Fruit fly (Drosophila melanogaster) whole organism, embryonic: Measurements from ENCODE around the gene Rpt4.
A peak's percentile ranks its signal among the peaks of the same experiment; 100 is the strongest.

Source experiments
- Blimp-1 ChIP-seq: fragments of 200-800 bp; sonication (Bioruptor generic); optimal IDR thresholded peaks from 3 replicates; lab custom pipeline; 2018; ENCODE audit warnings: missing biosample characterization, missing genetic modification characterization, mild to moderate bottlenecking, moderate library complexity, missing genetic modification reagents
- CG11695 ChIP-seq: fragments of 200-800 bp; sonication (Bioruptor generic); IDR thresholded peaks from 3 replicates; pipeline ENCODE4 v1.3.6; 2022; ENCODE audit warnings: missing biosample characterization, missing genetic modification characterization
- CG15073 ChIP-seq: fragments of 200-800 bp; sonication (Bioruptor generic); optimal IDR thresholded peaks from 2 replicates; lab custom pipeline; 2016; ENCODE audit warnings: missing biosample characterization, missing genetic modification characterization
- CG17328 ChIP-seq: fragments of 200-800 bp; sonication (Bioruptor generic); IDR thresholded peaks from 2 replicates; pipeline ENCODE4 v1.3.6; 2022; ENCODE audit warnings: missing biosample characterization, missing genetic modification characterization
- CG2712 ChIP-seq: fragments of 200-800 bp; optimal IDR thresholded peaks from 3 replicates; lab custom pipeline; 2019; ENCODE audit warnings: missing biosample characterization, mild to moderate bottlenecking, missing genetic modification characterization, moderate library complexity
- CG42726 ChIP-seq: fragments of 200-800 bp; sonication (Bioruptor generic); IDR thresholded peaks from 2 replicates; pipeline ENCODE4 v1.3.6; 2022; ENCODE audit warnings: missing biosample characterization, missing genetic modification characterization; ENCODE audit not compliant: partially characterized antibody
- CG4424 ChIP-seq: fragments of 200-800 bp; sonication (Bioruptor generic); optimal IDR thresholded peaks from 3 replicates; lab custom pipeline; 2016; ENCODE audit warnings: missing biosample characterization, missing genetic modification characterization
- CG4617 ChIP-seq: fragments of 200-800 bp; sonication (Bioruptor generic); optimal IDR thresholded peaks from 3 replicates; lab custom pipeline; 2016; ENCODE audit warnings: missing biosample characterization, missing genetic modification characterization, borderline replicate concordance
- CG5953 ChIP-seq: fragments of 200-800 bp; sonication (Bioruptor generic); IDR thresholded peaks from 2 replicates; pipeline ENCODE4 v1.3.6; 2022; ENCODE audit warnings: missing biosample characterization, missing genetic modification characterization
- CG6765 ChIP-seq: fragments of 200-800 bp; sonication (Bioruptor generic); optimal IDR thresholded peaks from 3 replicates; lab custom pipeline; 2017; ENCODE audit warnings: missing biosample characterization, mild to moderate bottlenecking, missing genetic modification characterization
- CG6791 ChIP-seq: fragments of 200-800 bp; sonication (Bioruptor generic); IDR thresholded peaks from 3 replicates; pipeline ENCODE4 v1.3.6; 2022; ENCODE audit warnings: missing biosample characterization, missing genetic modification characterization; ENCODE audit not compliant: partially characterized antibody
- CG7372 ChIP-seq: fragments of 200-800 bp; sonication (Bioruptor generic); IDR thresholded peaks from 2 replicates; pipeline ENCODE4 v1.3.6; 2022; ENCODE audit warnings: missing biosample characterization, missing genetic modification characterization
- CG7963 ChIP-seq: fragments of 200-800 bp; sonication (Bioruptor generic); IDR thresholded peaks from 3 replicates; pipeline ENCODE4 v1.3.6; 2022; ENCODE audit warnings: missing biosample characterization, missing genetic modification characterization; ENCODE audit not compliant: partially characterized antibody
- CG7987 ChIP-seq: fragments of 200-800 bp; sonication (Bioruptor generic); optimal IDR thresholded peaks from 2 replicates; lab custom pipeline; 2018; ENCODE audit warnings: missing biosample characterization, mild to moderate bottlenecking, missing genetic modification characterization, moderate library complexity
- CG8290 ChIP-seq, 3 experiments: fragments of 200-800 bp; sonication (Bioruptor generic); optimal IDR thresholded peaks; 2 replicates each; lab custom pipeline; 2016 to 2019; ENCODE audit warnings: missing biosample characterization in 3 of 3, missing genetic modification characterization in 3 of 3, mild to moderate bottlenecking in 2 of 3, moderate library complexity in 1 of 3
- CG9797 ChIP-seq: fragments of 200-800 bp; sonication (Bioruptor generic); optimal IDR thresholded peaks from 3 replicates; lab custom pipeline; 2018; ENCODE audit warnings: missing biosample characterization, mild to moderate bottlenecking, missing genetic modification characterization
- Chrac-16 ChIP-seq: fragments of 200-800 bp; sonication (Bioruptor generic); optimal IDR thresholded peaks from 3 replicates; lab custom pipeline; 2016; ENCODE audit warnings: missing biosample characterization, missing genetic modification characterization
- Dll ChIP-seq: fragments of 200-800 bp; sonication (Bioruptor generic); IDR thresholded peaks from 4 replicates; pipeline ENCODE4 v1.3.6; 2022; ENCODE audit warnings: missing biosample characterization, missing genetic modification characterization; ENCODE audit not compliant: partially characterized antibody
- E2f1 ChIP-seq: fragments of 200-800 bp; sonication (Bioruptor generic); IDR thresholded peaks from 2 replicates; pipeline ENCODE4 v1.3.6; 2022; ENCODE audit warnings: missing biosample characterization, missing genetic modification characterization
- E2f2 ChIP-seq: fragments of 200-800 bp; sonication (Bioruptor generic); IDR thresholded peaks from 2 replicates; pipeline ENCODE4 v1.3.6; 2022; ENCODE audit warnings: missing biosample characterization, missing genetic modification characterization
- Ets65A ChIP-seq: fragments of 200-800 bp; sonication (Bioruptor generic); peaks from one replicate; lab custom pipeline; 2016; ENCODE audit warnings: missing biosample characterization, missing genetic modification characterization
- Fer1 ChIP-seq: fragments of 200-800 bp; sonication (Bioruptor generic); optimal IDR thresholded peaks from 2 replicates; lab custom pipeline; 2017; ENCODE audit warnings: missing biosample characterization, mild to moderate bottlenecking, missing genetic modification characterization
- Jarid2 ChIP-seq: fragments of 200-800 bp; sonication (Bioruptor generic); optimal IDR thresholded peaks from 3 replicates; lab custom pipeline; 2017; ENCODE audit warnings: mild to moderate bottlenecking, missing biosample characterization, missing genetic modification reagents, missing genetic modification characterization
- Lpt ChIP-seq: fragments of >200 bp; optimal IDR thresholded peaks from 2 replicates; lab custom pipeline; 2018; ENCODE audit warnings: missing biosample characterization, missing genetic modification characterization
- MBD-R2 ChIP-seq: fragments of 200-800 bp; sonication (Bioruptor generic); IDR thresholded peaks from 2 replicates; pipeline ENCODE4 v1.3.6; 2022; ENCODE audit warnings: missing biosample characterization, missing genetic modification characterization
- Max ChIP-seq: fragments of 200-800 bp; sonication (Bioruptor generic); optimal IDR thresholded peaks from 2 replicates; lab custom pipeline; 2016; ENCODE audit warnings: missing biosample characterization, mild to moderate bottlenecking, missing genetic modification characterization
- Myb ChIP-seq: fragments of 200-800 bp; sonication (Bioruptor generic); optimal IDR thresholded peaks from 2 replicates; lab custom pipeline; 2016; ENCODE audit warnings: missing biosample characterization, missing genetic modification characterization
- NfI ChIP-seq: fragments of 200-800 bp; sonication (Bioruptor generic); optimal IDR thresholded peaks from 3 replicates; lab custom pipeline; 2018; ENCODE audit warnings: missing biosample characterization, mild to moderate bottlenecking, missing genetic modification characterization, moderate library complexity
- Oli ChIP-seq: fragments of 200-800 bp; sonication (Bioruptor generic); optimal IDR thresholded peaks from 2 replicates; lab custom pipeline; 2018; ENCODE audit warnings: missing biosample characterization, mild to moderate bottlenecking, missing genetic modification characterization, moderate library complexity
- Opbp ChIP-seq: fragments of 200-800 bp; sonication (Bioruptor generic); IDR thresholded peaks from 3 replicates; pipeline ENCODE4 v1.3.6; 2022; ENCODE audit warnings: missing biosample characterization, missing genetic modification characterization; ENCODE audit not compliant: partially characterized antibody
- Stat92E ChIP-seq, 3 experiments: fragments of >200 bp in 2 of 3; fragments of 200-800 bp in 1 of 3; sonication (Bioruptor generic) in 1 of 3; optimal IDR thresholded peaks; 2 replicates each; lab custom pipeline; 2017 to 2019; ENCODE audit warnings: missing biosample characterization in 3 of 3, missing genetic modification characterization in 3 of 3, mild to moderate bottlenecking in 1 of 3, moderate library complexity in 1 of 3
- Vsx1 ChIP-seq: fragments of 200-800 bp; sonication (Bioruptor generic); optimal IDR thresholded peaks from 2 replicates; lab custom pipeline; 2017; ENCODE audit warnings: missing biosample characterization, mild to moderate bottlenecking, missing genetic modification characterization, missing genetic modification reagents
- aop ChIP-seq: fragments of 200-800 bp; sonication (Bioruptor generic); IDR thresholded peaks from 2 replicates; pipeline ENCODE4 v1.3.6; 2022; ENCODE audit warnings: missing biosample characterization, missing genetic modification characterization
- chm ChIP-seq: fragments of 200-800 bp; sonication (Bioruptor generic); IDR thresholded peaks from 2 replicates; pipeline ENCODE4 v1.3.6; 2022; ENCODE audit warnings: missing biosample characterization, missing genetic modification characterization
- cwo ChIP-seq: fragments of 200-800 bp; sonication (Bioruptor generic); optimal IDR thresholded peaks from 3 replicates; lab custom pipeline; 2017; ENCODE audit warnings: missing biosample characterization, missing genetic modification characterization, mild to moderate bottlenecking, moderate library complexity, missing genetic modification reagents
- dan ChIP-seq: fragments of 200-800 bp; sonication (Bioruptor generic); IDR thresholded peaks from 2 replicates; pipeline ENCODE4 v1.3.6; 2022; ENCODE audit warnings: missing biosample characterization, missing genetic modification characterization
- dm ChIP-seq: fragments of 200-800 bp; sonication (Bioruptor generic); optimal IDR thresholded peaks from 3 replicates; lab custom pipeline; 2016; ENCODE audit warnings: missing biosample characterization, missing genetic modification characterization
- ems ChIP-seq: fragments of 200-800 bp; sonication (Bioruptor generic); optimal IDR thresholded peaks from 3 replicates; lab custom pipeline; 2016; ENCODE audit warnings: missing biosample characterization, missing genetic modification characterization
- ewg ChIP-seq: fragments of 200-800 bp; sonication (Bioruptor generic); optimal IDR thresholded peaks from 3 replicates; lab custom pipeline; 2017; ENCODE audit warnings: mild to moderate bottlenecking, missing biosample characterization, missing genetic modification reagents, missing genetic modification characterization
- gcm ChIP-seq: fragments of 200-800 bp; sonication (Bioruptor generic); optimal IDR thresholded peaks from 2 replicates; lab custom pipeline; 2019; ENCODE audit warnings: missing biosample characterization, mild to moderate bottlenecking, missing genetic modification characterization, moderate library complexity
- luna ChIP-seq: fragments of 200-800 bp; sonication (Bioruptor generic); optimal IDR thresholded peaks from 2 replicates; lab custom pipeline; 2016; ENCODE audit warnings: missing biosample characterization, missing genetic modification characterization
- mirr ChIP-seq: fragments of 200-800 bp; sonication (Bioruptor generic); optimal IDR thresholded peaks from 3 replicates; lab custom pipeline; 2018; ENCODE audit warnings: missing biosample characterization, mild to moderate bottlenecking, missing genetic modification characterization
- org-1 ChIP-seq: fragments of 200-800 bp; sonication (Bioruptor generic); optimal IDR thresholded peaks from 2 replicates; lab custom pipeline; 2017; ENCODE audit warnings: missing biosample characterization, missing genetic modification characterization
- run ChIP-seq: fragments of 200-800 bp; sonication (Bioruptor generic); optimal IDR thresholded peaks from 3 replicates; lab custom pipeline; 2018; ENCODE audit warnings: missing biosample characterization, mild to moderate bottlenecking, missing genetic modification characterization
- sr ChIP-seq: fragments of 200-800 bp; sonication (Bioruptor generic); IDR thresholded peaks from 3 replicates; pipeline ENCODE4 v1.3.6; 2022; ENCODE audit warnings: missing biosample characterization, missing genetic modification characterization
- tin ChIP-seq: fragments of 200-800 bp; sonication (Bioruptor generic); optimal IDR thresholded peaks from 3 replicates; lab custom pipeline; 2016; ENCODE audit warnings: missing biosample characterization, missing genetic modification characterization
- tna ChIP-seq: fragments of 200-800 bp; sonication (Bioruptor generic); IDR thresholded peaks from 2 replicates; pipeline ENCODE4 v1.3.6; 2022; ENCODE audit warnings: missing biosample characterization, missing genetic modification characterization; ENCODE audit not compliant: partially characterized antibody
- twi ChIP-seq: fragments of 200-800 bp; optimal IDR thresholded peaks from 2 replicates; lab custom pipeline; 2019; ENCODE audit warnings: missing biosample characterization, mild to moderate bottlenecking, missing genetic modification characterization, moderate library complexity
- unpg ChIP-seq: fragments of 200-800 bp; sonication (Bioruptor generic); optimal IDR thresholded peaks from 3 replicates; lab custom pipeline; 2018; ENCODE audit warnings: missing biosample characterization, mild to moderate bottlenecking, missing genetic modification characterization, moderate library complexity
- vvl ChIP-seq: fragments of 200-800 bp; sonication (Bioruptor generic); IDR thresholded peaks from 2 replicates; pipeline ENCODE4 v1.3.6; 2022; ENCODE audit warnings: missing biosample characterization, missing genetic modification characterization

Rpt4 gene

DNA sequence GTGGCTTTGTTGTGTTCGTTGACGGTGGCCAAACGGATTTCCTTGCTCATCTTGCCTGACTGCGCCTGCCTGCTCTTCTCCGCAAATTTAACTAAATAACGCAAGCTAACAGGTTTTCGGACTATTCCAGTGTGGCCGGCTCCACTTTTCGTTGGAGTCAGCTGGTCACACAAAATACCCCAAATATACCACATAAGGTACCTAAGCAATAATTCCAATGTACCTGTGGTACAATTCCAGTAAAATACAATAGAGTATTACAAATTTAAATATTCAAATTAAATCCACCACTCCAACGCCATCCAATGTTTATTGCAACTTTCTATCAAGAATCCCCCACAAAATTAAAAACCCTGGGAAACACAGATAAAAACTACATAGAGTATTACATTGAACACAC, 14.5 kb downstream of the Rpt4 start, which contains the start of gene CG3566 (continued):
- TF ChIP-seq Oli (tag; lab: Kevin White, UChicago) (no peak), twi (tag; lab: Kevin White, UChicago) (no peak), CG7963 (GFP tag; lab: Robert Waterston, UW) (no peak), run (tag; lab: Kevin White, UChicago) (no peak), Jarid2 (GFP tag; lab: Kevin White, UChicago) (no peak), aop (GFP tag; lab: Robert Waterston, UW) (no peak), CG9797 (GFP tag; lab: Kevin White, UChicago) (peak; percentile 63), sr (GFP tag; lab: Robert Waterston, UW) (no peak), Blimp-1 (no peak), Stat92E (GFP tag; optimal IDR thresholded peaks at IDR 0.05; lab: Kevin White, UChicago) (no peak), CG6765 (GFP tag; lab: Kevin White, UChicago) (no peak), CG6791 (GFP tag; lab: Robert Waterston, UW) (0 out of 3 replicates have a peak, but pooled peaks have one; percentile 48), luna (GFP tag; lab: Kevin White, UChicago) (no peak), Myb (GFP tag; lab: Kevin White, UChicago) (no peak), dm (GFP tag; lab: Kevin White, UChicago) (no peak), CG7372 (GFP tag; lab: Robert Waterston, UW) (no peak), E2f2 (0 out of 2 replicates have a peak, but pooled peaks have one; percentile 13), CG15073 (no peak), CG2712 (tag; lab: Kevin White, UChicago) (peak; percentile 10), ewg (GFP tag; lab: Kevin White, UChicago) (no peak), Max (GFP tag; lab: Kevin White, UChicago) (no peak), CG8290 (GFP tag; optimal IDR thresholded peaks at IDR 0.05; lab: Kevin White, UChicago) (no peak), CG8290 (tag; optimal IDR thresholded peaks at IDR 0.05; lab: Kevin White, UChicago) (no peak), vvl (GFP tag; lab: Robert Waterston, UW) (peak; percentile 33; the same call in 1 of the 2 replicates), NfI (GFP tag; lab: Kevin White, UChicago) (no peak), Fer1 (GFP tag; lab: Kevin White, UChicago) (peak; percentile 6), cwo (GFP tag; lab: Kevin White, UChicago) (no peak), CG5953 (GFP tag; lab: Robert Waterston, UW) (no peak), Lpt (GFP tag; lab: Kevin White, UChicago) (no peak), gcm (GFP tag; lab: Kevin White, UChicago) (no peak), ems (GFP tag; lab: Kevin White, UChicago) (peak; percentile 11), CG17328 (GFP tag; lab: Robert Waterston, UW) (no peak), CG11695 (GFP tag; lab: Robert Waterston, UW) (no peak), CG4617 (GFP tag; lab: Kevin White, UChicago) (peak; percentile 5), Opbp (GFP tag; lab: Robert Waterston, UW) (0 out of 3 replicates have a peak, but pooled peaks have one; percentile 20), Ets65A (GFP tag; lab: Kevin White, UChicago) (no peak), mirr (no peak), tin (GFP tag; lab: Kevin White, UChicago) (no peak), Dll (GFP tag; lab: Robert Waterston, UW) (no peak), Vsx1 (no peak), unpg (GFP tag; lab: Kevin White, UChicago) (no peak), chm (GFP tag; lab: Robert Waterston, UW) (no peak), CG42726 (GFP tag; lab: Robert Waterston, UW) (0 out of 2 replicates have a peak, but pooled peaks have one; percentile 10), dan (no peak), E2f1 (no peak), CG7987 (GFP tag; lab: Kevin White, UChicago) (peak; percentile 11), Chrac-16 (GFP tag; lab: Kevin White, UChicago) (no peak), CG4424 (no peak), org-1 (GFP tag; lab: Kevin White, UChicago) (no peak), MBD-R2 (GFP tag; lab: Robert Waterston, UW) (peak; percentile 82), tna (GFP tag; lab: Robert Waterston, UW) (no peak)
